Worm (Caenorhabditis elegans) whole organism, L3 larva: ENCODE measurements around the gene C17F4.8.

ENCODE experiments used
- nhr-237 ChIP-seq: fragments of 150-350 bp; optimal IDR thresholded peaks from 2 replicates; lab custom pipeline; 2014; ENCODE audit warnings: missing biosample characterization, missing genetic modification characterization
- nhr-25 ChIP-seq: sonication (generic microtip); optimal IDR thresholded peaks from 2 replicates; lab custom pipeline; 2017; ENCODE audit warnings: missing biosample characterization, missing genetic modification characterization
- unc-62 ChIP-seq: fragments of 150-350 bp; sonication (generic microtip); optimal IDR thresholded peaks from 4 replicates; lab custom pipeline; 2014; ENCODE audit warnings: missing biosample characterization, missing genetic modification reagents, missing genetic modification characterization
- ztf-4 ChIP-seq: fragments of 150-350 bp; optimal IDR thresholded peaks from 2 replicates; lab custom pipeline; 2014; ENCODE audit warnings: missing biosample characterization, missing genetic modification characterization

DNA sequence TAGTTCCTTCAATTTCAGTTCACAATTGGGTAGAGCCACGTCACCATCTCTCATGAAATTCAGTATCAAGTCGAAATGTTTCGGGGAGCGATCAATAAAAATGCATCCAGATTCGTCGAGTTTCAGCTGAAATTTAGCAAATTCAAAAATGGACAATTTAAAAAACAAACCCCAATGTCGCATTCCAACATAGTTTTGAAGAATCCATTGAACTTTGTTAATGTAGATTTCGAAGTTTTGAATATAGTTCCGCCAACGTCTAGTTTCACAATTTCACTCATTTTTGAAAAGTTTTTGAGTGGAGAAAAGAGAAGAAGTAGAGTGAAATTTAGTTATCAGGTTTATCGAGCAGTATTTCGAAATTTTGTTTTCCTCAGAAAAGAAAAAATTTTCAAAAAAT is 12.9 kb downstream of the C17F4.8 start, which contains the start of gene ZC239.14:
- TF ChIP-seq nhr-237 (tag; lab: Kevin White, UChicago) (no peak), unc-62 (GFP tag; lab: Kevin White, UChicago) (no peak), nhr-25 (no peak), ztf-4 (tag; lab: Kevin White, UChicago) (no peak)
